Worm (Caenorhabditis elegans): ENCODE measurements around the gene clec-83.
A peak's percentile ranks its signal among the peaks of the same experiment; 100 is the strongest.

Gene clec-83

DNA sequence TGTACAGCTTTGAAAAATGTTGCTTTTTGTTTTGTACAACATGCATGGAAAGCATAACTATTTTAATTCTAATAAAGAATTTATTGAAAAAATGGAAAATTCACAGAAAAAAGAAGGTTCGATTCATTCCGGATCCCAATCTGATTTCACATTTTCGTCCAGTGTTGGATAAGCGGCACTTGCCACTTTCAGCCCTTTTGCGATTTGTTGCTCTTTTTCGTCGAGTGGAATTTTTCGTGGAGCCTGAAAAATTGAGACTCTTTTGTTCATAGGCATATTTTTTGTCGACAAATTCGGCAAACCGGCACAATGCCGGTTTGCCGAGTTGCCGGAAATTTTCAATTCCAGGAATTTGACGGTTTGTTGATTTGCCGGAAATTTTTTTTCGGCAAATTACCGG is 10.4 kb upstream of the clec-83 start:
- TF ChIP-seq hmg-20 (GFP tag; IDR thresholded peaks at IDR 0.05) (no peak), ama-1 (optimal IDR thresholded peaks at IDR 0.05) (no peak), ama-1 (GFP tag; optimal IDR thresholded peaks at IDR 0.05) (no peak), efl-1 (GFP tag; optimal IDR thresholded peaks at IDR 0.05) (no peak), attf-5 (GFP tag; optimal IDR thresholded peaks at IDR 0.05) (no peak), ztf-6 (GFP tag; IDR thresholded peaks at IDR 0.05) (no peak), madf-3 (GFP tag; IDR thresholded peaks at IDR 0.05) (no peak)

DNA sequence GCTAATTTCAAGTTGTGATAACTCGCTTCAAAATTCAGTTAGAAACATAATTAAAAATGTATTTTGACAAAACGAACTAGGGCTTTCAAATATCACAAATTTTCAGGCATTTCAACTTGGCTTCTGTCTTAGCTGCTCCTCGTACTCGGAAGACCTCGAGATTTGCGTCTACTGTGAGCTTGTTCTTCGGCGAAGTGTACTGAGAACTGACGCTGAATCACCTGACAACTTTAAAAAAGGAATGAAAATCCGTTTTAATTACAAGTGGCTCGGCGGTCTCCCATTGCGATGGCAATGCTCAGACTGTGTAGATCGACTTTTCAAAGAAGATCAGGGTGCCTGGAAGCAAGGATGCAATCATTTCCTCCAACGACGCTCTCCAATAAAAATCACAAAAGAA is 9.3 kb upstream of the clec-83 start, which contains the start of gene clec-85:
Gene clec-85 (plus strand): TSS at position 301 of the 400 bp plus-strand sequence.
- TF ChIP-seq ceh-79 (tag; optimal IDR thresholded peaks at IDR 0.05) (no peak), F22D6.2 (tag; optimal IDR thresholded peaks at IDR 0.05) (no peak), nhr-179 (tag; optimal IDR thresholded peaks at IDR 0.05) (no peak), ceh-27 (GFP tag; optimal IDR thresholded peaks at IDR 0.05) (no peak), F10E7.11 (tag; optimal IDR thresholded peaks at IDR 0.05) (no peak), die-1 (tag; optimal IDR thresholded peaks at IDR 0.05) (no peak), Y56A3A.18 (GFP tag; IDR thresholded peaks at IDR 0.05) (no peak)

DNA sequence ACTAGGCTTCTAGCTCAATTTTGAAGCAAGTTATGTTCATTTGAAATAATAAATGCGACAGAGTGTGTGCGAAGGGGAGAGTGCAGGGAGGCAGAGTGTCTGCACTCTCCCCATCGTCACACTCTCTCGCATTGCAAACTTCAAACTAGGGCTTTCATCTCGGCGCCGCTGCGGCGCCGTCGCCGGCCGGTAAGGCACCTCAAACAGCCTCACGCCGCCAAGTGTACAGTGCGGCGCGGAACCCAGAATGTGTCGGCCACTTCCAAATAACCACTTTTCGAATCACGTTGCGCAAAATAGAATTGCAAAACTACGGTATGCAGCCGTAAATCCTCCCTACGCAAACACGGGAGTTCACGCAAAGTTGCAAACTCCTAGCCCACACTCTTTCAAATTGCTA is 8.0 kb upstream of the clec-83 start:
- TF ChIP-seq zfh-2 (GFP tag; conservative IDR thresholded peaks at IDR 0.05) (peak; percentile 64), rcor-1 (GFP tag; IDR thresholded peaks at IDR 0.05) (no peak), snpc-4 (GFP tag; optimal IDR thresholded peaks at IDR 0.05) (no peak), snpc-4 (tag; optimal IDR thresholded peaks at IDR 0.05) (peak in 1 of 4 experiments; percentile 78), cebp-2 (GFP tag; IDR thresholded peaks at IDR 0.05) (0 out of 2 replicates have a peak, but pooled peaks have one; percentile 26)

DNA sequence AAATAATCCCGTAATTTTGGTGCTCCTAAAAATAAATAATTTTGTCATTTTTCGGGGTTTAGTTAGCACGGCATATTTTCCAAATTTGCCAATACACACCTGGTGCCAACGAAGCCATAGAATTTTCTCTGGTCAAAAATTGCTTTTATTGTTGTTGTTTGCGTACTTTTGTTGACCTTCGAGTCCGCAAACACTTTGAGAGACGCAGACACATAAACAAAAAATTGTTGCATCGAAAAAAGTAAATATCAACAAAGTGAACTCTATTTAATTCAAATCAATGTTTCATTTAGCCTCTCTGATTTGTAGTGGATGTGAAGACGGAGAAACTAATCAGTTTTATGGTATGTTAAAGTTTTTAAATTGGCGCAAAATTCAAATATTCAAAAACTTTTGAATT is 5.0 kb upstream of the clec-83 start, which contains the start of gene Y54G2A.40:
Gene Y54G2A.40 (plus strand): TSS at position 213 of the 400 bp plus-strand sequence.
- peak; percentile 58 for TF ChIP-seq hmg-1.2 (GFP tag; IDR thresholded peaks at IDR 0.05)
- TF ChIP-seq mcd-1 (GFP tag; IDR thresholded peaks at IDR 0.05), result no peak
- peak; percentile 55 for TF ChIP-seq attf-5 (GFP tag; optimal IDR thresholded peaks at IDR 0.05)
- no peak for TF ChIP-seq tbx-9 (tag; optimal IDR thresholded peaks at IDR 0.05; ENCODE audit: borderline replicate concordance)
- TF ChIP-seq nhr-179 (tag; optimal IDR thresholded peaks at IDR 0.05), result no peak
- TF ChIP-seq ekl-4 (GFP tag; IDR thresholded peaks at IDR 0.05), result no peak
- no peak for TF ChIP-seq Y53G8AR.9 (GFP tag; conservative IDR thresholded peaks at IDR 0.05)
- TF ChIP-seq nhr-80 (tag; optimal IDR thresholded peaks at IDR 0.05), result peak; percentile 6

DNA sequence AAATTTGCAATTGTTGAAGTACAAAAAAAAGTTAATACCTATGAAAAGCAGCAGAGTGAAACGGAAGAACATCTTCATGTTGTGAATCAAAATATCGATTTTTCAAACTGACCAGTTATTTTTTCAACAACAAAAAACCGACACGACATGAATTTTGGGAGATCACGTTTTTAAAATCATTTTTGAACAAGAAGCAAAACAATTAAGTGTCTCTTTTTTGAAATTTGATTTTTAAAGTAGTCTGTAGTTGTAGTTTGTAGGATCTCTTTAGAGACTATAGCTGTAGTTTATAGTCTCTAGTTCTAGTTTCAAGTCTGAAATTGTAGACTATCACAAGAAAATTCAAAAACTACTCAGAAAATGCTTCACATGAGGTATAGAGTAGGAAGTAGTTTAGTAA is 2.6 kb upstream of the clec-83 start, which contains the start of gene Y54G2A.15:
Gene Y54G2A.15 (minus strand): TSS at position 101 of the 400 bp plus-strand sequence.
- TF ChIP-seq F33H1.4 (GFP tag; IDR thresholded peaks at IDR 0.05), result no peak

DNA sequence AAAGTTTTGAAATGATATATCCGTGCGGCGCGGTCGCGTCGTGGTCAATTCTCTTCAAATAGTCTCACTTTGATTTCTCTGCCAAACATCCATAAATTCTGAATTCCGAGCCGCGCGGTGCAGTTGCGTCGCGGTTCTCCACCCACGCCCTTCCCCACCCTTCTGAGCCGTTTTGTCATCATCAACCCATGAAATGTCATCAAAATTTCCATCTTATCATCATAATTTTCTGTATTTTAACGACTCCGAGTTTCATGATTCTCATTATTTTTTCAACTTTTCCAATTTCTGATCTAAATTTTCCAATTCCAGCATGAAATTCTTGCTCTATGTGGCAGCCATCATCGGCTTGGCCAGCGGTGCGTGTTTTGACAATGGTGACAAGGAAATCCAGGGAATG is 890 bp upstream of the clec-83 start, which contains the start of gene clec-84:
Gene clec-84 (plus strand): TSS at position 301 of the 400 bp plus-strand sequence.
- TF ChIP-seq Y53F4B.3 (GFP tag; IDR thresholded peaks at IDR 0.05), result no peak
- TF ChIP-seq hmg-1.2 (GFP tag; IDR thresholded peaks at IDR 0.05), result no peak
- no peak for TF ChIP-seq snpc-3.4 (tag; optimal IDR thresholded peaks at IDR 0.05)
- no peak for TF ChIP-seq hrde-1 (tag; optimal IDR thresholded peaks at IDR 0.05; ENCODE audit: borderline replicate concordance)
- no peak for TF ChIP-seq F52B5.7 (tag; optimal IDR thresholded peaks at IDR 0.05)
- no peak for TF ChIP-seq T26A5.8 (tag; optimal IDR thresholded peaks at IDR 0.05)
- TF ChIP-seq sptf-2 (GFP tag; optimal IDR thresholded peaks at IDR 0.05), result no peak
- TF ChIP-seq ztf-28 (GFP tag; IDR thresholded peaks at IDR 0.05), result no peak
- no peak for TF ChIP-seq hmg-20 (GFP tag; IDR thresholded peaks at IDR 0.05)
- no peak for TF ChIP-seq ztf-6 (GFP tag; IDR thresholded peaks at IDR 0.05)
- TF ChIP-seq let-526 (GFP tag; IDR thresholded peaks at IDR 0.05), result no peak
